Worm (Caenorhabditis elegans) whole organism, L1 larva: ENCODE data around the gene dpff-1.

Experiments used
- aly-2 ChIP-seq: fragments of 150-350 bp; optimal IDR thresholded peaks from 2 replicates; lab custom pipeline; 2014; ENCODE audit warnings: missing biosample characterization, missing genetic modification characterization
- blmp-1 ChIP-seq: fragments of 150-350 bp; optimal IDR thresholded peaks from 2 replicates; lab custom pipeline; 2014; ENCODE audit warnings: missing biosample characterization, missing genetic modification characterization
- ets-5 ChIP-seq: fragments of 200-800 bp; sonication (Bioruptor generic); IDR thresholded peaks from 2 replicates; pipeline ENCODE4 v1.3.6; 2022; ENCODE audit warnings: missing genetic modification characterization, missing compliant biosample characterization
- fkh-10 ChIP-seq: sonication (generic microtip); optimal IDR thresholded peaks from 2 replicates; lab custom pipeline; 2017; ENCODE audit warnings: missing biosample characterization, missing genetic modification reagents, missing genetic modification characterization
- fos-1 ChIP-seq: fragments of 150-350 bp; optimal IDR thresholded peaks from 2 replicates; lab custom pipeline; 2014; ENCODE audit warnings: missing biosample characterization, missing genetic modification characterization
- lin-39 ChIP-seq: fragments of 150-350 bp; optimal IDR thresholded peaks from 2 replicates; lab custom pipeline; 2014; ENCODE audit warnings: missing biosample characterization, missing genetic modification reagents, missing genetic modification characterization
- nhr-19 ChIP-seq: fragments of 200-800 bp; sonication (Bioruptor generic); conservative IDR thresholded peaks from 2 replicates; pipeline ENCODE4 v1.3.6; 2022; ENCODE audit warnings: missing genetic modification characterization, missing compliant biosample characterization
- nhr-28 ChIP-seq: fragments of 150-350 bp; optimal IDR thresholded peaks from 2 replicates; lab custom pipeline; 2014; ENCODE audit warnings: missing biosample characterization, missing genetic modification characterization
- nhr-76 ChIP-seq: sonication (generic microtip); optimal IDR thresholded peaks from 2 replicates; lab custom pipeline; 2017; ENCODE audit warnings: missing biosample characterization, missing genetic modification characterization
- nhr-77 ChIP-seq: fragments of 150-350 bp; optimal IDR thresholded peaks from 2 replicates; lab custom pipeline; 2014; ENCODE audit warnings: missing biosample characterization, missing genetic modification characterization
- nhr-90 ChIP-seq: sonication (generic microtip); optimal IDR thresholded peaks from 2 replicates; lab custom pipeline; 2016; ENCODE audit warnings: mild to moderate bottlenecking, missing genetic modification characterization, missing compliant biosample characterization; ENCODE audit not compliant: poor library complexity
- unc-130 ChIP-seq: fragments of 150-350 bp; optimal IDR thresholded peaks from 2 replicates; lab custom pipeline; 2017; ENCODE audit warnings: missing biosample characterization, missing genetic modification characterization, inconsistent platforms

DNA sequence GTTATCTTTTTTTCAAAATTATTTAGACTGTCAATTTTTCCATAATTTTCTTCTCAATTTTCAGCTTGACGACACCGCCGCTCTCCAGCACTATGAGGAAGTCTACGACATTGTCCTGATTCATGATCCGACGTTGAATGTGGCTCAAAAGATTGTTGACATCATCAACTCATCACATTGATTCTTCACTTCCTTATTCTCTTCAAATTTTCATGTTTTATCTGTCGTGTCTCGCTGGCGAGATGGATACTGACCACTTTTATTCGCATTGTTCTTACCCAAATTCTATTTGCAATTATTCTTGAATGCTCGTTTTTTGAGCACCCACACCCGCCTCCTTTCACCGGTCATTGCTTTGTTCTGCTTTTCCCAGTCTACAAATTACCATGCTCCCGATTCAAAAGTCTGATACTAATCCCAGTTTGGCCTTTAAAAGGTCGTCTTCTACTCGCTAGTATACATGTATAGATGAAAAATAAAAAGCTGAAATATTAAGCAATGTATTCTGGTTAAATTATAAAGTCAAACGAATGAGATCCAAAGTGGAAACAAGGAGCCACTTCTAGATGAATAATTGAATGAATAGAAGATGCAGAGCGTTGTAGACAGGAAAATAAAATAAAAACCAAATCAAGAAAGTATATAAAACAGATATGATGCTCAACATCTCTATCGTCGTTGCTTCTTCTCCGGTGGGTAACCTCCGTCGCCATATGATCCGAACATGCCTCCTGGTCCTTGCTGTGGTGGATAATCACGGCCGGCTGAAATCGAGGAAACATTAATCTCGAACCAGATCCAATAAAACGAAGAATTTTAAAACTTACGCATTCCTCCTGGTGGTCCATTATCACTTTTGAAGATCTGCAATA is 47.1 kb upstream of the dpff-1 start:
- no peak for TF ChIP-seq blmp-1 (tag; lab: Kevin White, UChicago)
- no peak for TF ChIP-seq lin-39 (tag; lab: Kevin White, UChicago)
- no peak for TF ChIP-seq ets-5 (GFP tag; lab: Robert Waterston, UW)
- TF ChIP-seq nhr-77 (tag; lab: Kevin White, UChicago) = no peak
- no peak for TF ChIP-seq nhr-76 (tag; lab: Kevin White, UChicago)
- no peak for TF ChIP-seq fkh-10
- no peak for TF ChIP-seq unc-130 (tag; lab: Kevin White, UChicago)
- TF ChIP-seq aly-2 (tag; lab: Kevin White, UChicago) = no peak
- TF ChIP-seq fos-1 = no peak
- no peak for TF ChIP-seq nhr-28 (tag; lab: Kevin White, UChicago)
- TF ChIP-seq nhr-19 (GFP tag; lab: Robert Waterston, UW) = no peak
- TF ChIP-seq nhr-90 = peak; percentile 4
